Fruit fly (Drosophila melanogaster): ENCODE measurements around the gene CG31088.
A peak's percentile ranks its signal among the peaks of the same experiment; 100 is the strongest.

CG31088 gene

DNA sequence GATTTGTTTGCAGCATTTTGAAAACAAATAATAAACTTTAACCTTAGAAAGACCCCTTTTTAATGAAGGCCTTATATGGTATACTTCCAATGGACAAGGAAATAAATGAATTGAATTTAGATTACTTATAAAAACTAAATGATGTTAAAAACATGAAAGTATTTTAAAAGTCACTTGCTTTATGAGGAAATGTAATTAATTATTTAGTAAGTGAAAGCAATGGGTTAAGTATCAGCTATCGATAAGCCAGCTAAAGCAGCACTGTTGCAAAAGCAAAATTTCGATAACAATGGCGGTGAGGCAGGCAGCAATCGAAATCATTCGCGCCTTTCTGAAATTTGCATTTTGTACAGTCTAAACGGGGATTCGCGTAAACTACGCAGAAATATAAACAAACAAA is 14.4 kb upstream of the CG31088 start, which contains the start of the genes CG32856 and Rbf2 (continued):
- TF ChIP-seq CG6765 (GFP tag; optimal IDR thresholded peaks at IDR 0.05) = peak; percentile 50
- no peak for TF ChIP-seq CG6854 (GFP tag; optimal IDR thresholded peaks at IDR 0.05)
- peak; percentile 87 for TF ChIP-seq zfh2 (GFP tag; optimal IDR thresholded peaks at IDR 0.05)
- TF ChIP-seq Chrac-16 (GFP tag; optimal IDR thresholded peaks at IDR 0.05) = peak; percentile 86
- TF ChIP-seq CG13424 (tag; optimal IDR thresholded peaks at IDR 0.05) = peak; percentile 91
- TF ChIP-seq zen2 (GFP tag; IDR thresholded peaks at IDR 0.05; ENCODE audit: partially characterized antibody) = peak; percentile 82
- TF ChIP-seq dan (GFP tag; IDR thresholded peaks at IDR 0.05) = no peak
- TF ChIP-seq slp2 (GFP tag; optimal IDR thresholded peaks at IDR 0.05) = peak; percentile 66
- no peak for TF ChIP-seq CG1529 (GFP tag; optimal IDR thresholded peaks at IDR 0.05)
- peak; percentile 87 for TF ChIP-seq vvl (GFP tag; IDR thresholded peaks at IDR 0.05)
- TF ChIP-seq CG7556 (GFP tag; optimal IDR thresholded peaks at IDR 0.05) = peak; percentile 74
- peak; percentile 64 for TF ChIP-seq tx (GFP tag; optimal IDR thresholded peaks at IDR 0.05)
- peak; percentile 91 for TF ChIP-seq E2f2 (GFP tag; IDR thresholded peaks at IDR 0.05)
- no peak; the same call in 1 of the 2 replicates for TF ChIP-seq CG14667 (GFP tag; IDR thresholded peaks at IDR 0.05)
- peak; percentile 27 for TF ChIP-seq Sin3A (optimal IDR thresholded peaks at IDR 0.05)
- peak; percentile 38 for TF ChIP-seq cato (GFP tag; optimal IDR thresholded peaks at IDR 0.05; ENCODE audit: borderline replicate concordance)
- TF ChIP-seq Max (GFP tag; optimal IDR thresholded peaks at IDR 0.05) = peak; percentile 26
- peak; percentile 64 for TF ChIP-seq shn (GFP tag; optimal IDR thresholded peaks at IDR 0.05)
- no peak for TF ChIP-seq tap (tag; optimal IDR thresholded peaks at IDR 0.05)
- peak; percentile 99 for TF ChIP-seq CG2116 (GFP tag; optimal IDR thresholded peaks at IDR 0.05)
- TF ChIP-seq CG3407 (GFP tag; optimal IDR thresholded peaks at IDR 0.05) = no peak
- peak; percentile 93 for TF ChIP-seq nerfin-2 (GFP tag; IDR thresholded peaks at IDR 0.05; ENCODE audit: partially characterized antibody)
- no peak for TF ChIP-seq D (optimal IDR thresholded peaks at IDR 0.05)
- no peak for TF ChIP-seq D (GFP tag; optimal IDR thresholded peaks at IDR 0.05)
- peak; percentile 58 for TF ChIP-seq odd (GFP tag; optimal IDR thresholded peaks at IDR 0.05)
- peak; percentile 20 for TF ChIP-seq CG6254 (GFP tag; optimal IDR thresholded peaks at IDR 0.05)
- no peak for TF ChIP-seq CG30431 (GFP tag; optimal IDR thresholded peaks at IDR 0.05)
- TF ChIP-seq sna (GFP tag; IDR thresholded peaks at IDR 0.05; ENCODE audit: partially characterized antibody) = peak; percentile 70
- TF ChIP-seq CG3065 (GFP tag; optimal IDR thresholded peaks at IDR 0.05) = peak; percentile 34
- TF ChIP-seq CG18764 (GFP tag; optimal IDR thresholded peaks at IDR 0.05) = no peak
- no peak for TF ChIP-seq eve (GFP tag; optimal IDR thresholded peaks at IDR 0.05)
- no peak for TF ChIP-seq Poxn (GFP tag; IDR thresholded peaks at IDR 0.05)
- TF ChIP-seq Dbx (GFP tag; IDR thresholded peaks at IDR 0.05) = peak; percentile 66
- TF ChIP-seq CG17802 (tag; optimal IDR thresholded peaks at IDR 0.05) = peak; percentile 77
- peak; percentile 89 for TF ChIP-seq mam (GFP tag; optimal IDR thresholded peaks at IDR 0.05)
- no peak for TF ChIP-seq CG10321 (GFP tag; IDR thresholded peaks at IDR 0.05)
- TF ChIP-seq HmgD (GFP tag; optimal IDR thresholded peaks at IDR 0.05) = no peak
- no peak for TF ChIP-seq CG18476 (GFP tag; optimal IDR thresholded peaks at IDR 0.05)
- no peak for TF ChIP-seq E2f1 (GFP tag; IDR thresholded peaks at IDR 0.05)
- peak; percentile 65 for TF ChIP-seq CG17361 (GFP tag; IDR thresholded peaks at IDR 0.05)
- no peak for TF ChIP-seq HLHmδ (GFP tag; optimal IDR thresholded peaks at IDR 0.05)
- TF ChIP-seq lola (GFP tag; optimal IDR thresholded peaks at IDR 0.05) = peak in 1 of 3 experiments; percentile 76
- TF ChIP-seq croc (GFP tag; conservative IDR thresholded peaks at IDR 0.05) = no peak
- no peak for TF ChIP-seq jumu (GFP tag; optimal IDR thresholded peaks at IDR 0.05)
- TF ChIP-seq D19B (GFP tag; optimal IDR thresholded peaks at IDR 0.05) = no peak
- no peak for TF ChIP-seq CG5245 (GFP tag; optimal IDR thresholded peaks at IDR 0.05)
- no peak for TF ChIP-seq CG10565 (GFP tag; optimal IDR thresholded peaks at IDR 0.05)
- TF ChIP-seq CrebB (tag; optimal IDR thresholded peaks at IDR 0.05) = peak; percentile 65
- no peak; the same call in 1 of the 3 replicates for TF ChIP-seq so (GFP tag; IDR thresholded peaks at IDR 0.05)
- TF ChIP-seq dm (GFP tag; optimal IDR thresholded peaks at IDR 0.05) = peak; percentile 71
- TF ChIP-seq corto (GFP tag; optimal IDR thresholded peaks at IDR 0.05) = no peak
- TF ChIP-seq pho (GFP tag; optimal IDR thresholded peaks at IDR 0.05) = peak; percentile 83
